Worm (Caenorhabditis elegans): ENCODE results near the gene F14H8.4.

The F14H8.4 gene

DNA sequence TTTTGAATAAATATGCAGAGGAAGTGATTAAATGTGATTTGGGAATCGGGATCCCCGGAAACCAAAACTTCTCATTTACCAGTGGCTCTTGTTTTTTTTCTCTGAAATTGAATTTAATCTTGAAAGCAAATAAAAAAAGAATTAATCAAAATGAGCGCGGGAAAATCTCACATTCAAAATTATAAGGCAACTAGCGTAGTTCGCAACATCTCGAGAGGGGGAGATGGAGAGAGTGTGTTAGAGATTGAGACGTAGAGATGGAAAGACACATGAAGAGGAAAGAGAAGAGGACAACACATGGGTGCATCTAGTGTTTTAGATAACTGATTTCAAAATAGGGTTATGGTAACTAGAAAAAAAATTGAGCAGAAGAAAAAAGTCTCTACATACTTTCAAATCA lies 24.5 kb downstream of the F14H8.4 start, which contains the start of gene sdc-3 (continued):
- TF ChIP-seq nhr-76 (tag; optimal IDR thresholded peaks at IDR 0.05) (no peak), R02D3.7 (tag; optimal IDR thresholded peaks at IDR 0.05) (no peak), nhr-41 (GFP tag; IDR thresholded peaks at IDR 0.05) (no peak), gei-8 (GFP tag; optimal IDR thresholded peaks at IDR 0.05) (no peak), jun-1 (tag; optimal IDR thresholded peaks at IDR 0.05) (no peak), pha-4 (GFP tag; IDR thresholded peaks at IDR 0.05) (no peak), pha-4 (tag; optimal IDR thresholded peaks at IDR 0.05) (no peak), mdt-29 (GFP tag; IDR thresholded peaks at IDR 0.05) (no peak), spr-1 (tag; optimal IDR thresholded peaks at IDR 0.05) (no peak), tra-1 (GFP tag; IDR thresholded peaks at IDR 0.05) (no peak), mes-2 (tag; optimal IDR thresholded peaks at IDR 0.05; ENCODE audit: poor library complexity, severe bottlenecking) (no peak), ceh-20 (GFP tag; IDR thresholded peaks at IDR 0.05) (no peak)

DNA sequence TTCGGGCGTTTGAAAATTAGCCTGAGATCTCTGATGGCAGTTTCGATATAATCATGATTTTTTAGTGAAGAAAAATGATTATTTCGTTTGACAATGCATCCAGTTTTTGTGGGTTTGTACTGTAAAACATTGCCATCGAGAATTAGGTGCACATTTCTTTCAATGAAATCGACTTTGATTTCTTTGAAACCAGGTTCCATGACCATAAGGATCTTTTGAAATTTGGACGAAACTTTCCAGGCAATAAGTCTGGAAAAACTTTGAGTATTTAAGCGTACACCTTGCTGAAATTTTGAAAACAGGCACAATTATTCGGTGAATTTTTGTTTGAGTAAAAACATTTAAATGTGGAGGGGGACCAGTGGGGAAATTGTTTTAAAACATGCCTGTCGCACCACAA lies 28.1 kb downstream of the F14H8.4 start:
- TF ChIP-seq D1046.2 (GFP tag; IDR thresholded peaks at IDR 0.05) (no peak), fos-1 (tag; optimal IDR thresholded peaks at IDR 0.05) (no peak), nhr-77 (tag; optimal IDR thresholded peaks at IDR 0.05) (no peak), aha-1 (tag) (peak; percentile 91), cey-2 (tag; optimal IDR thresholded peaks at IDR 0.05; ENCODE audit: borderline replicate concordance, insufficient read depth) (no peak), lin-15B (tag; optimal IDR thresholded peaks at IDR 0.05) (no peak)

DNA sequence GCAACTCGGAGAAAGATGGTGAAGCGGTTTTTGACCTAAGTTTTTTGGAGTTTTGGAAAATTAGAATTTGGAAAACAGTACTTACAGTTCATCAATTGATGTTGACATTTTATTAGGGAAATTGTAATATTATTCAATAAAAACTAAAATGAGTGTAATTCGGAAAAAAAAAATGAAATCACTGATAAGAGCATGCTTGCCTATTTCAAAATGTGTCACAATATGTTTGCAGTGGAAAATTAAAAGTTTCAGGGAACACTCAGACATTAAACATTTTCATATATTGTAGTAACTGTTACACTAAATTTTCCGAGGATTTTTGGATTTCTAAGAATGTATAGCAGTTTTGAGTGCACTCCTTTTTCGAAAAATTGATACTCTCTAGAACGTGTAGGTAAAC lies 28.7 kb downstream of the F14H8.4 start, which contains the start of the genes fbxa-82 and C25D7.5:
TSS of gene fbxa-82 (minus strand) at position 163 of the 400 bp plus-strand sequence.
TSS of gene C25D7.5 (plus strand) at position 283 of the 400 bp plus-strand sequence.
- peak; percentile 82 for TF ChIP-seq zip-2 (tag; optimal IDR thresholded peaks at IDR 0.05)
- no peak for TF ChIP-seq daf-16 (GFP tag; optimal IDR thresholded peaks at IDR 0.05)
- peak; percentile 59 for TF ChIP-seq daf-16 (tag; optimal IDR thresholded peaks at IDR 0.05)
- no peak for TF ChIP-seq ceh-82 (tag; optimal IDR thresholded peaks at IDR 0.05)
- peak; percentile 24 for TF ChIP-seq pqm-1 (tag; optimal IDR thresholded peaks at IDR 0.05)
- TF ChIP-seq nhr-77 (tag; optimal IDR thresholded peaks at IDR 0.05) = peak; percentile 57
- TF ChIP-seq ztf-7 (tag; optimal IDR thresholded peaks at IDR 0.05) = peak; percentile 62
- peak; percentile 43 for TF ChIP-seq nhr-28 (tag; optimal IDR thresholded peaks at IDR 0.05)
- TF ChIP-seq lir-3 (tag; optimal IDR thresholded peaks at IDR 0.05) = no peak

DNA sequence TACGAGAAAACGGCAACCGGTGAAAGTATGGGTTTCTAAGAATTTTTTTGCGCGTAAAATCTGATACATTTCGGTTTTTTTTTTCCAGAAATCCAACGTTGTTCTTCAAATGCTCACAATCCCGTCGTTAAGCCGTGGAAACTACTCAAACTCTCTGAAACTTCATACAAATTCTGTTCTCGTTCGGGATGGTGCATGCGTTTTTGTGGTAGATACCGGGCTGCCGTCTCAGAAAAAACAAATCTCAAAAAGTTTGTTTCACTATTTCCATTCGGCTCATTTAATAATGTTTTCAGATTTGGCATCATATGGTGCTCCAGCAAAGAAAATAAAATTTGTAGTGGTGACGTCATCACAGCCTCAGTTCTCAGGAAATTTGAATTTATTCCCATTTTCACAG lies 31.1 kb downstream of the F14H8.4 start:
- TF ChIP-seq mdl-1 (tag; optimal IDR thresholded peaks at IDR 0.05) (no peak), aha-1 (tag) (peak; percentile 91)

DNA sequence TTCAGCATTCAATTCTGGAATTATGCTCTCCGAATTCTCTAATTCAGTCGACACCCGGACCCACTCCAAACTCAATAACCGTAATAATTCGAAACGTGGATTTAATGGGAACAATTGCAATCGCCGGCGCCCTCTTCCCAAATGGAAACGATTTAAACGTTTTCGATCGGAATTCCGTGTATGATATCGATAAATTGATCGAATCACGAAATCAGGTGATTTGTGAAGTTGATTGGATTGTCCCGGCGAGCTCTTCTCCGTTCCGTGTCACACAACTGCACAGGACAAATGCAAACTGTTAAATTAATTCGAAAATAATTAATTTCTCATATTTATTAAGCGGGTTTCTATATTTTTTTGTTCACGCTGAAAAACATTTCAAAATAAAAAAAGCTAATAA lies 32.2 kb downstream of the F14H8.4 start, which contains the start of gene C25D7.16:
TSS of gene C25D7.16 (plus strand) at position 301 of the 400 bp plus-strand sequence.
- TF ChIP-seq attf-4 (tag; optimal IDR thresholded peaks at IDR 0.05) = no peak
- peak; percentile 49 for TF ChIP-seq aha-1 (tag)
- TF ChIP-seq Y105C5A.15 (GFP tag; IDR thresholded peaks at IDR 0.05) = no peak
- TF ChIP-seq ZK546.5 (tag; optimal IDR thresholded peaks at IDR 0.05) = no peak
- no peak for TF ChIP-seq cey-2 (tag; optimal IDR thresholded peaks at IDR 0.05; ENCODE audit: borderline replicate concordance, insufficient read depth)
- TF ChIP-seq pqm-1 (tag; optimal IDR thresholded peaks at IDR 0.05) = no peak

DNA sequence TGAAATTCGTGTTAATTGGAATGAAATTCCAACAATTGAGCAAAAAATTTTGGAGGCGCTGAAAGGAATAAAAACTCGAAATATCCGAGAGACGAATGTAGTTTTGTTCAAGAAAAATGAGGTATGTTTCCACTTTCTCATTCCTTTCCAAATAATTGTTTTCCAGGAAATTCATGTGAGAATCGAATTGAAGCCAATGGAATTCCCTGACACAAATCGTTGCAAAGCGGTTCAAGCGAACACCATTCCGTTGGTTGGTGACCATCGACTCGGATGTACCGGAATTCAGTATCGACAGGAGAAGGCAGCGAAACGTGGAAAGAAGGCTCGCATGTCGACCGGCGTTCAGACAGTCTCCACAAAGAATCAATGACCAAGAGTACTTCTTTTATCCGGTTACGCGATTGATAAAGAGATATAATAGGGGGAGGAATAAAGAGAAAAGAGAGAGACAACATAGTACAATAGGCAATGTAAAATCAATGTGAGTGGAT lies 32.7 kb downstream of the F14H8.4 start:
- TF ChIP-seq egl-43 (GFP tag; IDR thresholded peaks at IDR 0.05) (0 out of 2 replicates have a peak, but pooled peaks have one; percentile 24), zip-11 (GFP tag; IDR thresholded peaks at IDR 0.05) (no peak)

All from whole organism, L4 larva.